Fruit fly (Drosophila melanogaster) whole organism, wandering third instar larva: ENCODE measurements around the gene CG1024.

Experiments used
- Hr83 ChIP-seq: fragments of 200-300 bp; sonication (Bioruptor generic); optimal IDR thresholded peaks from 2 replicates; lab custom pipeline; 2016; ENCODE audit warnings: missing biosample characterization, mild to moderate bottlenecking, missing genetic modification characterization, moderate library complexity; ENCODE audit not compliant: poor library complexity, severe bottlenecking
- N ChIP-seq: fragments of >200 bp; optimal IDR thresholded peaks from 2 replicates; lab custom pipeline; 2018; ENCODE audit warnings: missing biosample characterization, missing external identifiers, missing genetic modification characterization
- dl ChIP-seq, 2 experiments: fragments of 175-275, 200-275 bp in 1 of 2; fragments of 200-275 bp in 1 of 2; sonication (Bioruptor generic); optimal IDR thresholded peaks; lab custom pipeline; 2018; ENCODE audit warnings: mild to moderate bottlenecking in 2 of 2, missing biosample characterization in 2 of 2, missing genetic modification characterization in 2 of 2, moderate library complexity in 2 of 2; ENCODE audit not compliant: partially characterized antibody in 2 of 2, insufficient read depth in 1 of 2

DNA sequence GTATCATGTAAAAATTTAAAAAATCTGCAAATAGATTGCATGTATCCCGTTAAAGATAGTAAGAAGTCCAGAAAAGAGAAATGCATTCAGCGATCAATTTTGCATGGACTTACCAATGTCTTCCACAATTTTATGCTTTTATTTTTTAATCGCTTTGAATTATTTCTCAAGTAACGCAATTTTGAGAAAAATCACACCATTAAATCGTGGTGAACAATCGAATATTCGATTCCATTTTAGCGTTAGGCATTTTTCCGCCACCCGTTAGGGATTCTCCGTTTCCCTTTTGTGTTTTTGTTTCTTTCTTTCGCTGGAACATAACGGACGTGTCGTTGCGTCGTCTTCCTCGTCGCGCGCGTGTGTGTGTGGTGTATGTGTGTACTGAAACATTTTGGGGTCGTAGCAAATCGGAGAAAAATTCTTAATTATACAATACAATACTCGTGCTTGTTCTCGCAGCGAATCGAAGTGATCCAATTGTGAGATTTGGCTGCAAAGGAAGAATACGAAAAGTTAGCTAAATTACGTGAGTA is 26.5 kb upstream of the CG1024 start, which contains the start of gene gpp:
- TF ChIP-seq N (GFP tag; lab: Kevin White, UChicago) (no peak), Hr83 (peak; percentile 32), dl (GFP tag; optimal IDR thresholded peaks at IDR 0.05; lab: Kevin White, UChicago; ENCODE audit: insufficient read depth in 1 of 2, partially characterized antibody in 2 of 2) (no peak)
